Worm (Caenorhabditis elegans) whole organism, late embryonic: ENCODE data around the gene alfa-1.

Experiments
- C08G9.2 ChIP-seq: sonication (generic microtip); optimal IDR thresholded peaks from 2 replicates; lab custom pipeline; 2016; ENCODE audit warnings: mild to moderate bottlenecking, missing genetic modification characterization, moderate library complexity, missing compliant biosample characterization
- K02D7.2 ChIP-seq: sonication (generic microtip); optimal IDR thresholded peaks from 2 replicates; lab custom pipeline; 2017; ENCODE audit warnings: mild to moderate bottlenecking, missing genetic modification characterization, missing compliant biosample characterization
- K09A11.1 ChIP-seq: sonication (generic microtip); optimal IDR thresholded peaks from 2 replicates; lab custom pipeline; 2017; ENCODE audit warnings: antibody characterized with exemption, mild to moderate bottlenecking, missing genetic modification characterization, missing compliant biosample characterization; ENCODE audit not compliant: insufficient read depth
- Y22D7AL.16 ChIP-seq: sonication (generic microtip); optimal IDR thresholded peaks from 2 replicates; lab custom pipeline; 2016; ENCODE audit warnings: missing genetic modification characterization, missing compliant biosample characterization
- ceh-14 ChIP-seq: sonication (generic microtip); optimal IDR thresholded peaks from 2 replicates; lab custom pipeline; 2016; ENCODE audit warnings: missing genotype, missing genetic modification characterization, missing compliant biosample characterization
- ceh-18 ChIP-seq: sonication (generic microtip); optimal IDR thresholded peaks from 2 replicates; lab custom pipeline; 2016; ENCODE audit warnings: missing genetic modification characterization, missing compliant biosample characterization
- ceh-24 ChIP-seq: sonication (generic microtip); optimal IDR thresholded peaks from 2 replicates; lab custom pipeline; 2016; ENCODE audit warnings: mild to moderate bottlenecking, missing genetic modification characterization, missing compliant biosample characterization
- ceh-31 ChIP-seq: sonication (generic microtip); optimal IDR thresholded peaks from 2 replicates; lab custom pipeline; 2016; ENCODE audit warnings: missing genetic modification characterization, missing compliant biosample characterization
- ceh-9 ChIP-seq: sonication (generic microtip); optimal IDR thresholded peaks from 2 replicates; lab custom pipeline; 2016; ENCODE audit warnings: mild to moderate bottlenecking, missing genetic modification characterization, inconsistent platforms, missing compliant biosample characterization
- che-1 ChIP-seq: sonication (generic microtip); optimal IDR thresholded peaks from 2 replicates; lab custom pipeline; 2016; ENCODE audit warnings: mild to moderate bottlenecking, missing genetic modification characterization, missing compliant biosample characterization
- dve-1 ChIP-seq: sonication (generic microtip); optimal IDR thresholded peaks from 2 replicates; lab custom pipeline; 2017; ENCODE audit warnings: antibody characterized with exemption, mild to moderate bottlenecking, missing genetic modification characterization, missing compliant biosample characterization
- elt-2 ChIP-seq: sonication (generic microtip); optimal IDR thresholded peaks from 2 replicates; lab custom pipeline; 2016; ENCODE audit warnings: missing genetic modification reagents, missing genetic modification characterization, missing compliant biosample characterization
- elt-4 ChIP-seq: sonication (generic microtip); optimal IDR thresholded peaks from 2 replicates; lab custom pipeline; 2016; ENCODE audit warnings: missing genetic modification characterization, missing compliant biosample characterization
- eyg-1 ChIP-seq: sonication (generic microtip); optimal IDR thresholded peaks from 2 replicates; lab custom pipeline; 2016; ENCODE audit warnings: missing genotype, missing genetic modification characterization, missing compliant biosample characterization
- fax-1 ChIP-seq: sonication (generic microtip); optimal IDR thresholded peaks from 2 replicates; lab custom pipeline; 2016; ENCODE audit warnings: missing genotype, missing genetic modification characterization, missing compliant biosample characterization
- fkh-10 ChIP-seq: fragments of 150-350 bp; optimal IDR thresholded peaks from 2 replicates; lab custom pipeline; 2014; ENCODE audit warnings: missing biosample characterization, missing genetic modification reagents, missing genetic modification characterization
- hlh-13 ChIP-seq: fragments of 200-800 bp; sonication (Bioruptor generic); optimal IDR thresholded peaks from 2 replicates; lab custom pipeline; 2018; ENCODE audit warnings: mild to moderate bottlenecking, missing genetic modification characterization, missing compliant biosample characterization
- madf-2 ChIP-seq: sonication (generic microtip); optimal IDR thresholded peaks from 2 replicates; lab custom pipeline; 2017; ENCODE audit warnings: missing genetic modification characterization, missing compliant biosample characterization
- mec-3 ChIP-seq: sonication (generic microtip); optimal IDR thresholded peaks from 2 replicates; lab custom pipeline; 2016; ENCODE audit warnings: borderline replicate concordance, missing genetic modification characterization, missing compliant biosample characterization
- nfya-1 ChIP-seq: sonication (generic microtip); optimal IDR thresholded peaks from 2 replicates; lab custom pipeline; 2017; ENCODE audit warnings: missing genetic modification characterization, mild to moderate bottlenecking, missing compliant biosample characterization, antibody characterized with exemption, moderate library complexity
- nhr-11 ChIP-seq: fragments of 150-350 bp; optimal IDR thresholded peaks from 2 replicates; lab custom pipeline; 2014; ENCODE audit warnings: missing biosample characterization, missing genetic modification characterization
- odd-2 ChIP-seq: sonication (generic microtip); optimal IDR thresholded peaks from 2 replicates; lab custom pipeline; 2017; ENCODE audit warnings: antibody characterized with exemption, mild to moderate bottlenecking, missing genetic modification characterization, missing compliant biosample characterization
- pax-1 ChIP-seq: fragments of 150-350 bp; optimal IDR thresholded peaks from 2 replicates; lab custom pipeline; 2014; ENCODE audit warnings: missing biosample characterization, missing genetic modification characterization
- pha-2 ChIP-seq: sonication (generic microtip); optimal IDR thresholded peaks from 2 replicates; lab custom pipeline; 2017; ENCODE audit warnings: mild to moderate bottlenecking, missing genetic modification characterization, missing compliant biosample characterization
- pqm-1 ChIP-seq: sonication (generic microtip); optimal IDR thresholded peaks from 2 replicates; lab custom pipeline; 2016; ENCODE audit warnings: missing genetic modification characterization, missing compliant biosample characterization
- pros-1 ChIP-seq: fragments of 150-350 bp; optimal IDR thresholded peaks from 2 replicates; lab custom pipeline; 2014; ENCODE audit warnings: missing biosample characterization, missing genetic modification reagents, missing genetic modification characterization
- sox-4 ChIP-seq: sonication (generic microtip); optimal IDR thresholded peaks from 2 replicates; lab custom pipeline; 2017; ENCODE audit warnings: mild to moderate bottlenecking, missing genetic modification characterization, inconsistent platforms, missing compliant biosample characterization
- syd-9 ChIP-seq: sonication (generic microtip); optimal IDR thresholded peaks from 2 replicates; lab custom pipeline; 2016; ENCODE audit warnings: mild to moderate bottlenecking, missing genetic modification characterization, moderate library complexity, missing compliant biosample characterization
- tbx-2 ChIP-seq: sonication (generic microtip); optimal IDR thresholded peaks from 2 replicates; lab custom pipeline; 2016; ENCODE audit warnings: missing genetic modification characterization, missing compliant biosample characterization
- ttx-3 ChIP-seq: sonication (generic microtip); optimal IDR thresholded peaks from 2 replicates; lab custom pipeline; 2016; ENCODE audit warnings: missing genetic modification reagents, missing genetic modification characterization, missing compliant biosample characterization
- unc-3 ChIP-seq, 2 experiments: fragments of 200-800 bp in 1 of 2; sonication (Bioruptor generic) in 1 of 2; sonication (generic microtip) in 1 of 2; conservative IDR thresholded peaks in 1 of 2; optimal IDR thresholded peaks in 1 of 2; 2 replicates each; pipeline versions ENCODE4 v1.3.6 to Lab custom; 2016 to 2022; ENCODE audit warnings: missing compliant biosample characterization in 2 of 2, missing genetic modification characterization in 2 of 2, missing genetic modification reagents in 1 of 2
- unc-42 ChIP-seq: sonication (generic microtip); optimal IDR thresholded peaks from 2 replicates; lab custom pipeline; 2016; ENCODE audit warnings: missing genotype, missing genetic modification characterization, missing compliant biosample characterization
- unc-55 ChIP-seq: sonication (generic microtip); optimal IDR thresholded peaks from 2 replicates; lab custom pipeline; 2017; ENCODE audit warnings: missing biosample characterization, missing genetic modification reagents, missing genetic modification characterization
- ztf-16 ChIP-seq: sonication (generic microtip); optimal IDR thresholded peaks from 2 replicates; lab custom pipeline; 2017; ENCODE audit warnings: missing genetic modification characterization, missing compliant biosample characterization

alfa-1 gene

ce11 chrII:7669409-7669808 is 7.1 kb upstream of the alfa-1 start (continued):
- TF ChIP-seq unc-3 (GFP tag; conservative IDR thresholded peaks at IDR 0.05; lab: Robert Waterston, UW) (no peak), unc-3 (tag; optimal IDR thresholded peaks at IDR 0.05; lab: Kevin White, UChicago) (no peak), mec-3 (tag; lab: Kevin White, UChicago) (no peak), odd-2 (no peak), fkh-10 (GFP tag; lab: Kevin White, UChicago) (no peak), unc-55 (GFP tag; lab: Kevin White, UChicago) (no peak), dve-1 (no peak), ceh-14 (tag; lab: Kevin White, UChicago) (no peak), tbx-2 (tag; lab: Kevin White, UChicago) (peak; percentile 62), pax-1 (no peak), hlh-13 (no peak), sox-4 (tag; lab: Kevin White, UChicago) (no peak), nfya-1 (tag; lab: Kevin White, UChicago) (peak; percentile 59)

- TF ChIP-seq K02D7.2 (tag; lab: Kevin White, UChicago) (no peak), Y22D7AL.16 (tag; lab: Kevin White, UChicago) (no peak), ceh-14 (tag; lab: Kevin White, UChicago) (no peak), pha-2 (tag; lab: Kevin White, UChicago) (no peak)
- TF ChIP-seq, all 69 proteins: peak for 0
Measured at ce11 chrII:7666967-7667366, 4.6 kb upstream of the alfa-1 start, which contains the start of gene lir-2. Gene lir-2, plus strand, starts transcription at chrII:7667267.

ce11 chrII:7666338-7666737 is 4.0 kb upstream of the alfa-1 start:
- TF ChIP-seq syd-9 (tag; lab: Kevin White, UChicago) (no peak), madf-2 (tag; lab: Kevin White, UChicago) (no peak), elt-2 (tag; lab: Kevin White, UChicago) (no peak), ztf-16 (no peak), K09A11.1 (tag; lab: Kevin White, UChicago) (no peak), fax-1 (tag; lab: Kevin White, UChicago) (no peak), nhr-11 (tag; lab: Kevin White, UChicago) (no peak), mec-3 (tag; lab: Kevin White, UChicago) (no peak), tbx-2 (tag; lab: Kevin White, UChicago) (no peak), ceh-9 (tag; lab: Kevin White, UChicago) (no peak), ceh-24 (no peak), elt-4 (tag; lab: Kevin White, UChicago) (no peak), che-1 (tag; lab: Kevin White, UChicago) (no peak), eyg-1 (no peak), ttx-3 (tag; lab: Kevin White, UChicago) (no peak)
- TF ChIP-seq, all 69 proteins: peak for 0

ce11 chrII:7663704-7664660 is 1.7 kb upstream of the alfa-1 start, which contains the start of the genes F18A1.7 and rpa-1:
Gene F18A1.7, minus strand, starts transcription at chrII:7663754.
Gene rpa-1, plus strand, starts transcription at chrII:7664582.
- TF ChIP-seq ceh-31 (no peak), C08G9.2 (tag; lab: Kevin White, UChicago) (no peak), pqm-1 (no peak), sox-4 (tag; lab: Kevin White, UChicago) (no peak), unc-55 (GFP tag; lab: Kevin White, UChicago) (no peak), pros-1 (tag; lab: Kevin White, UChicago) (no peak), ceh-18 (tag; lab: Kevin White, UChicago) (no peak), unc-42 (tag; lab: Kevin White, UChicago) (no peak)
